Fruit fly (Drosophila melanogaster) whole organism, embryonic: ENCODE measurements around the gene CG3909.

Source experiments
- CG12219 ChIP-seq: fragments of 200-800 bp; sonication (Bioruptor generic); optimal IDR thresholded peaks from 3 replicates; lab custom pipeline; 2018; ENCODE audit warnings: missing biosample characterization, mild to moderate bottlenecking, missing genetic modification characterization
- CG4404 ChIP-seq: fragments of 200-800 bp; sonication (Bioruptor generic); IDR thresholded peaks from 2 replicates; pipeline ENCODE4 v1.3.6; 2022; ENCODE audit warnings: missing biosample characterization, missing genetic modification characterization
- HmgD ChIP-seq: fragments of 200-800 bp; sonication (Bioruptor generic); optimal IDR thresholded peaks from 3 replicates; lab custom pipeline; 2016; ENCODE audit warnings: missing biosample characterization, missing genetic modification characterization
- crp ChIP-seq, 2 experiments: fragments of 200-800 bp; sonication (Bioruptor generic); optimal IDR thresholded peaks; 2 replicates in 1 of 2; 3 replicates in 1 of 2; lab custom pipeline; 2017; ENCODE audit warnings: missing biosample characterization in 2 of 2, missing genetic modification characterization in 2 of 2, mild to moderate bottlenecking in 1 of 2, moderate library complexity in 1 of 2
- mirr ChIP-seq: fragments of 200-800 bp; sonication (Bioruptor generic); optimal IDR thresholded peaks from 3 replicates; lab custom pipeline; 2018; ENCODE audit warnings: missing biosample characterization, mild to moderate bottlenecking, missing genetic modification characterization

dm6 chr3R:10059358-10059757 lies 16.3 kb downstream of the CG3909 start:
- TF ChIP-seq HmgD (GFP tag; lab: Kevin White, UChicago): no peak
- no peak for TF ChIP-seq crp (GFP tag; optimal IDR thresholded peaks at IDR 0.05; lab: Kevin White, UChicago)
- no peak for TF ChIP-seq CG4404 (GFP tag; lab: Robert Waterston, UW)
- TF ChIP-seq mirr (GFP tag; lab: Kevin White, UChicago): no peak
- no peak for TF ChIP-seq CG12219 (GFP tag; lab: Kevin White, UChicago)
